Fruit fly (Drosophila melanogaster) Kc167 (cell line): ENCODE measurements around the gene Rcd-1.

ENCODE experiments used
- Myc ChIP-seq: fragments of >200 bp; optimal IDR thresholded peaks from 2 replicates; lab custom pipeline; 2017; ENCODE audit warnings: missing external identifiers
- Sin3A ChIP-seq: fragments of >200 bp; optimal IDR thresholded peaks from 2 replicates; lab custom pipeline; 2018; ENCODE audit warnings: missing external identifiers
- h ChIP-seq: fragments of >200 bp; optimal IDR thresholded peaks from 3 replicates; lab custom pipeline; 2018; ENCODE audit warnings: missing external identifiers
- insv ChIP-seq: fragments of >200 bp; optimal IDR thresholded peaks from 3 replicates; lab custom pipeline; 2018; ENCODE audit warnings: missing external identifiers
- psq ChIP-seq: fragments of >200 bp; optimal IDR thresholded peaks from 2 replicates; lab custom pipeline; 2017; ENCODE audit warnings: missing external identifiers
- ttk ChIP-seq: sonication (Bioruptor generic); optimal IDR thresholded peaks from 2 replicates; lab custom pipeline; 2017; ENCODE audit warnings: missing external identifiers

dm6 chrX:19604997-19605396 lies 33.6 kb upstream of the Rcd-1 start, which contains the start of gene CG14207:
- no peak for TF ChIP-seq h (lab: Kevin White, UChicago)
- TF ChIP-seq Sin3A (lab: Kevin White, UChicago): no peak
- TF ChIP-seq Myc: no peak
- no peak for TF ChIP-seq psq (lab: Kevin White, UChicago)
- TF ChIP-seq ttk (lab: Kevin White, UChicago): no peak
- TF ChIP-seq insv: no peak
